Fruit fly (Drosophila melanogaster) whole organism, embryonic: ENCODE data around the gene iav.

Experiments
- Antp ChIP-seq: fragments of 200-800 bp; sonication (Bioruptor generic); optimal IDR thresholded peaks from 3 replicates; lab custom pipeline; 2016; ENCODE audit warnings: missing biosample characterization, missing genetic modification characterization
- BEAF-32 ChIP-seq: fragments of 200-800 bp; sonication (Bioruptor generic); optimal IDR thresholded peaks from 3 replicates; lab custom pipeline; 2017; ENCODE audit warnings: missing biosample characterization, missing genetic modification characterization, mild to moderate bottlenecking, moderate library complexity, missing genetic modification reagents
- Bteb2 ChIP-seq: fragments of 200-800 bp; sonication (Bioruptor generic); optimal IDR thresholded peaks from 2 replicates; lab custom pipeline; 2016; ENCODE audit warnings: missing biosample characterization, missing genetic modification characterization
- CG10209 ChIP-seq: fragments of 200-800 bp; sonication (Bioruptor generic); optimal IDR thresholded peaks from 3 replicates; lab custom pipeline; 2017; ENCODE audit warnings: missing biosample characterization, mild to moderate bottlenecking, missing genetic modification characterization, missing genetic modification reagents
- CG10462 ChIP-seq: fragments of 200-800 bp; sonication (Bioruptor generic); optimal IDR thresholded peaks from 2 replicates; lab custom pipeline; 2016; ENCODE audit warnings: missing biosample characterization, missing genetic modification characterization
- CG11247 ChIP-seq: fragments of 200-800 bp; sonication (Bioruptor generic); IDR thresholded peaks from 2 replicates; pipeline ENCODE4 v1.3.6; 2022; ENCODE audit warnings: missing biosample characterization, missing genetic modification characterization
- CG12391 ChIP-seq: fragments of 200-800 bp; sonication (Bioruptor generic); optimal IDR thresholded peaks from 3 replicates; lab custom pipeline; 2018; ENCODE audit warnings: missing biosample characterization, mild to moderate bottlenecking, missing genetic modification characterization, moderate library complexity
- CG15514 ChIP-seq: fragments of 200-800 bp; sonication (Bioruptor generic); optimal IDR thresholded peaks from 3 replicates; lab custom pipeline; 2017; ENCODE audit warnings: missing biosample characterization, missing genetic modification characterization, mild to moderate bottlenecking, moderate library complexity, missing genetic modification reagents
- CG16863 ChIP-seq: fragments of 200-800 bp; sonication (Bioruptor generic); optimal IDR thresholded peaks from 3 replicates; lab custom pipeline; 2016; ENCODE audit warnings: missing biosample characterization, missing genetic modification characterization
- CG17568 ChIP-seq: fragments of 200-800 bp; sonication (Bioruptor generic); optimal IDR thresholded peaks from 2 replicates; lab custom pipeline; 2018; ENCODE audit warnings: missing biosample characterization, mild to moderate bottlenecking, missing genetic modification characterization, moderate library complexity
- CG17802 ChIP-seq: fragments of 200-800 bp; sonication (Bioruptor generic); optimal IDR thresholded peaks from 2 replicates; lab custom pipeline; 2018; ENCODE audit warnings: missing biosample characterization, mild to moderate bottlenecking, missing genetic modification characterization, moderate library complexity
- CG18599 ChIP-seq: fragments of 200-800 bp; sonication (Bioruptor generic); optimal IDR thresholded peaks from 3 replicates; lab custom pipeline; 2017; ENCODE audit warnings: missing biosample characterization, missing genetic modification characterization, mild to moderate bottlenecking, moderate library complexity, missing genetic modification reagents
- CG2199 ChIP-seq: fragments of 200-800 bp; sonication (Bioruptor generic); IDR thresholded peaks from 3 replicates; pipeline ENCODE4 v1.3.6; 2022; ENCODE audit warnings: missing biosample characterization, missing genetic modification characterization
- CG32532 ChIP-seq: fragments of 200-800 bp; sonication (Bioruptor generic); IDR thresholded peaks from 2 replicates; pipeline ENCODE4 v1.3.6; 2022; ENCODE audit warnings: missing biosample characterization, missing genetic modification characterization
- CG4707 ChIP-seq: fragments of 200-800 bp; sonication (Bioruptor generic); optimal IDR thresholded peaks from 2 replicates; lab custom pipeline; 2018; ENCODE audit warnings: missing biosample characterization, mild to moderate bottlenecking, missing genetic modification characterization, moderate library complexity
- CG6654 ChIP-seq: fragments of 200-800 bp; sonication (Bioruptor generic); optimal IDR thresholded peaks from 2 replicates; lab custom pipeline; 2017; ENCODE audit warnings: missing biosample characterization, mild to moderate bottlenecking, missing genetic modification characterization
- CG6854 ChIP-seq: fragments of 200-800 bp; sonication (Bioruptor generic); optimal IDR thresholded peaks from 3 replicates; lab custom pipeline; 2017; ENCODE audit warnings: missing biosample characterization, mild to moderate bottlenecking, missing genetic modification characterization
- CG7928 ChIP-seq: fragments of 200-800 bp; sonication (Bioruptor generic); optimal IDR thresholded peaks from 2 replicates; lab custom pipeline; 2017; ENCODE audit warnings: missing biosample characterization, mild to moderate bottlenecking, missing genetic modification characterization
- CG8944 ChIP-seq: fragments of 200-800 bp; sonication (Bioruptor generic); optimal IDR thresholded peaks from 3 replicates; lab custom pipeline; 2016; ENCODE audit warnings: missing biosample characterization, missing genetic modification characterization
- Dbx ChIP-seq: fragments of 200-800 bp; sonication (Bioruptor generic); IDR thresholded peaks from 3 replicates; pipeline ENCODE4 v1.3.6; 2022; ENCODE audit warnings: missing biosample characterization, missing genetic modification characterization
- E2f2 ChIP-seq: fragments of 200-800 bp; sonication (Bioruptor generic); IDR thresholded peaks from 2 replicates; pipeline ENCODE4 v1.3.6; 2022; ENCODE audit warnings: missing biosample characterization, missing genetic modification characterization
- Eip74EF ChIP-seq, 2 experiments: fragments of 200-800 bp in 1 of 2; fragments of >200 bp in 1 of 2; sonication (Bioruptor generic) in 1 of 2; optimal IDR thresholded peaks; 2 replicates each; lab custom pipeline; 2017 to 2019; ENCODE audit warnings: missing biosample characterization in 2 of 2, missing genetic modification characterization in 2 of 2, mild to moderate bottlenecking in 1 of 2, moderate library complexity in 1 of 2
- Elba2 ChIP-seq: fragments of 200-800 bp; sonication (Bioruptor generic); optimal IDR thresholded peaks from 3 replicates; lab custom pipeline; 2016; ENCODE audit warnings: missing biosample characterization, missing genetic modification characterization
- HLH4C ChIP-seq: fragments of 200-800 bp; sonication (Bioruptor generic); IDR thresholded peaks from 3 replicates; pipeline ENCODE4 v1.3.6; 2022; ENCODE audit warnings: missing biosample characterization, missing genetic modification characterization; ENCODE audit not compliant: partially characterized antibody
- MESR4 ChIP-seq: fragments of 200-800 bp; sonication (Bioruptor generic); optimal IDR thresholded peaks from 2 replicates; lab custom pipeline; 2018; ENCODE audit warnings: missing biosample characterization, mild to moderate bottlenecking, missing genetic modification characterization, moderate library complexity
- Mes4 ChIP-seq: fragments of 200-800 bp; sonication (Bioruptor generic); optimal IDR thresholded peaks from 2 replicates; lab custom pipeline; 2016; ENCODE audit warnings: missing biosample characterization, missing genetic modification characterization
- Nf-YA ChIP-seq: fragments of 200-800 bp; sonication (Bioruptor generic); IDR thresholded peaks from 2 replicates; pipeline ENCODE4 v1.3.6; 2022; ENCODE audit warnings: missing biosample characterization, missing genetic modification characterization
- Nf-YC ChIP-seq: fragments of 200-800 bp; optimal IDR thresholded peaks from 3 replicates; lab custom pipeline; 2019; ENCODE audit warnings: missing biosample characterization, mild to moderate bottlenecking, missing genetic modification characterization, moderate library complexity
- Opbp ChIP-seq: fragments of 200-800 bp; sonication (Bioruptor generic); IDR thresholded peaks from 3 replicates; pipeline ENCODE4 v1.3.6; 2022; ENCODE audit warnings: missing biosample characterization, missing genetic modification characterization; ENCODE audit not compliant: partially characterized antibody
- Side ChIP-seq: fragments of 200-800 bp; sonication (Bioruptor generic); optimal IDR thresholded peaks from 2 replicates; lab custom pipeline; 2016; ENCODE audit warnings: missing biosample characterization, missing genetic modification characterization
- Sin3A ChIP-seq: fragments of >200 bp; optimal IDR thresholded peaks from 2 replicates; lab custom pipeline; 2018
- bab2 ChIP-seq: fragments of 200-800 bp; sonication (Bioruptor generic); optimal IDR thresholded peaks from 2 replicates; lab custom pipeline; 2016; ENCODE audit warnings: missing biosample characterization, missing genetic modification characterization
- br ChIP-seq: fragments of >200 bp; optimal IDR thresholded peaks from 2 replicates; lab custom pipeline; 2017
- corto ChIP-seq: fragments of 200-800 bp; sonication (Bioruptor generic); optimal IDR thresholded peaks from 2 replicates; lab custom pipeline; 2016; ENCODE audit warnings: missing biosample characterization, mild to moderate bottlenecking, missing genetic modification characterization, moderate library complexity
- fu2 ChIP-seq: fragments of 200-800 bp; sonication (Bioruptor generic); optimal IDR thresholded peaks from 2 replicates; lab custom pipeline; 2016; ENCODE audit warnings: missing biosample characterization, missing genetic modification characterization
- gcm ChIP-seq: fragments of 200-800 bp; sonication (Bioruptor generic); optimal IDR thresholded peaks from 2 replicates; lab custom pipeline; 2019; ENCODE audit warnings: missing biosample characterization, mild to moderate bottlenecking, missing genetic modification characterization, moderate library complexity
- gro ChIP-seq: fragments of 200-800 bp; sonication (Bioruptor generic); optimal IDR thresholded peaks from 2 replicates; lab custom pipeline; 2016; ENCODE audit warnings: missing biosample characterization, missing genetic modification characterization
- gt ChIP-seq: fragments of 200-800 bp; sonication (Bioruptor generic); IDR thresholded peaks from 2 replicates; pipeline ENCODE4 v1.3.6; 2022; ENCODE audit warnings: missing biosample characterization, missing genetic modification characterization
- lab ChIP-seq: fragments of 200-800 bp; sonication (Bioruptor generic); optimal IDR thresholded peaks from 3 replicates; lab custom pipeline; 2017; ENCODE audit warnings: missing biosample characterization, missing genetic modification characterization, mild to moderate bottlenecking, moderate library complexity, missing genetic modification reagents
- lov ChIP-seq, 2 experiments: fragments of 200-800 bp in 1 of 2; fragments of >200 bp in 1 of 2; sonication (Bioruptor generic) in 1 of 2; IDR thresholded peaks in 1 of 2; optimal IDR thresholded peaks in 1 of 2; 2 replicates in 1 of 2; 3 replicates in 1 of 2; pipeline versions ENCODE4 v1.3.6 to Lab custom; 2017 to 2022; ENCODE audit warnings: missing biosample characterization in 1 of 2, missing genetic modification characterization in 1 of 2
- nerfin-2 ChIP-seq: fragments of 200-800 bp; sonication (Bioruptor generic); IDR thresholded peaks from 2 replicates; pipeline ENCODE4 v1.3.6; 2022; ENCODE audit warnings: missing biosample characterization, missing genetic modification characterization; ENCODE audit not compliant: partially characterized antibody
- pfk ChIP-seq: fragments of 200-800 bp; sonication (Bioruptor generic); optimal IDR thresholded peaks from 2 replicates; lab custom pipeline; 2018; ENCODE audit warnings: missing biosample characterization, mild to moderate bottlenecking, missing genetic modification characterization, moderate library complexity
- prd ChIP-seq, 3 experiments: fragments of >200 bp in 2 of 3; fragments of 200-800 bp in 1 of 3; sonication (Bioruptor generic) in 1 of 3; optimal IDR thresholded peaks in 2 of 3; IDR thresholded peaks in 1 of 3; 2 replicates in 2 of 3; 3 replicates in 1 of 3; pipeline versions ENCODE4 v1.3.6 to Lab custom; 2017 to 2022; ENCODE audit warnings: missing biosample characterization in 1 of 3, missing genetic modification characterization in 1 of 3
- scrt ChIP-seq: fragments of 200-800 bp; sonication (Bioruptor generic); optimal IDR thresholded peaks from 2 replicates; lab custom pipeline; 2018; ENCODE audit warnings: missing biosample characterization, mild to moderate bottlenecking, missing genetic modification characterization, moderate library complexity
- tna ChIP-seq: fragments of 200-800 bp; sonication (Bioruptor generic); IDR thresholded peaks from 2 replicates; pipeline ENCODE4 v1.3.6; 2022; ENCODE audit warnings: missing biosample characterization, missing genetic modification characterization; ENCODE audit not compliant: partially characterized antibody
- tup ChIP-seq: fragments of 200-800 bp; sonication (Bioruptor generic); optimal IDR thresholded peaks from 2 replicates; lab custom pipeline; 2016; ENCODE audit warnings: missing biosample characterization, mild to moderate bottlenecking, missing genetic modification characterization, moderate library complexity
- vvl ChIP-seq: fragments of 200-800 bp; sonication (Bioruptor generic); IDR thresholded peaks from 2 replicates; pipeline ENCODE4 v1.3.6; 2022; ENCODE audit warnings: missing biosample characterization, missing genetic modification characterization
- wdn ChIP-seq: fragments of 200-800 bp; sonication (Bioruptor generic); IDR thresholded peaks from 2 replicates; pipeline ENCODE4 v1.3.6; 2022; ENCODE audit warnings: missing biosample characterization, missing genetic modification characterization
- wek ChIP-seq: fragments of 200-800 bp; sonication (Bioruptor generic); optimal IDR thresholded peaks from 3 replicates; lab custom pipeline; 2018; ENCODE audit warnings: missing biosample characterization, mild to moderate bottlenecking, missing genetic modification characterization, moderate library complexity
- zen ChIP-seq: fragments of 200-800 bp; sonication (Bioruptor generic); optimal IDR thresholded peaks from 3 replicates; lab custom pipeline; 2018; ENCODE audit warnings: missing biosample characterization, mild to moderate bottlenecking, missing genetic modification characterization, moderate library complexity

iav gene

dm6 chrX:6791531-6791930, 22.2 kb upstream of the iav start (continued):
- TF ChIP-seq CG17568 (GFP tag; lab: Kevin White, UChicago) (no peak), vvl (GFP tag; lab: Robert Waterston, UW) (peak; percentile 58), CG7928 (GFP tag; lab: Kevin White, UChicago) (no peak), gt (GFP tag; lab: Robert Waterston, UW) (no peak), CG2199 (GFP tag; lab: Robert Waterston, UW) (no peak), Dbx (GFP tag; lab: Robert Waterston, UW) (no peak), zen (tag; lab: Kevin White, UChicago) (no peak), pfk (GFP tag; lab: Kevin White, UChicago) (no peak), Sin3A (lab: Kevin White, UChicago) (no peak), Eip74EF (GFP tag; optimal IDR thresholded peaks at IDR 0.05; lab: Kevin White, UChicago) (no peak), HLH4C (GFP tag; lab: Robert Waterston, UW) (0 out of 3 replicates have a peak, but pooled peaks have one; percentile 19), MESR4 (no peak), wek (GFP tag; lab: Kevin White, UChicago) (no peak), lov (optimal IDR thresholded peaks at IDR 0.05; lab: Kevin White, UChicago) (no peak), lov (GFP tag; IDR thresholded peaks at IDR 0.05; lab: Robert Waterston, UW) (no peak), Nf-YA (GFP tag; lab: Robert Waterston, UW) (0 out of 2 replicates have a peak, but pooled peaks have one; percentile 17), gcm (GFP tag; lab: Kevin White, UChicago) (no peak), Elba2 (no peak), CG10209 (GFP tag; lab: Kevin White, UChicago) (peak; percentile 32), tup (GFP tag; lab: Kevin White, UChicago) (no peak), Side (GFP tag; lab: Kevin White, UChicago) (no peak), E2f2 (GFP tag; lab: Robert Waterston, UW) (peak; percentile 20; the same call in 1 of the 2 replicates), br (lab: Kevin White, UChicago) (no peak), Antp (no peak), CG16863 (GFP tag; lab: Kevin White, UChicago) (no peak), CG32532 (peak; percentile 54; the same call in 1 of the 2 replicates), prd (optimal IDR thresholded peaks at IDR 0.05; lab: Kevin White, UChicago) (no peak), prd (GFP tag; IDR thresholded peaks at IDR 0.05; lab: Robert Waterston, UW) (peak; percentile 35; the same call in 1 of the 3 replicates), CG6854 (GFP tag; lab: Kevin White, UChicago) (no peak), scrt (GFP tag; lab: Kevin White, UChicago) (no peak), CG18599 (GFP tag; lab: Kevin White, UChicago) (no peak), nerfin-2 (GFP tag; lab: Robert Waterston, UW) (no peak), CG10462 (GFP tag; lab: Kevin White, UChicago) (no peak), Bteb2 (GFP tag; lab: Kevin White, UChicago) (no peak), CG17802 (no peak), Opbp (GFP tag; lab: Robert Waterston, UW) (no peak), CG15514 (GFP tag; lab: Kevin White, UChicago) (no peak), Nf-YC (no peak), lab (GFP tag; lab: Kevin White, UChicago) (no peak), CG6654 (GFP tag; lab: Kevin White, UChicago) (no peak), gro (GFP tag; lab: Kevin White, UChicago) (no peak), bab2 (no peak), CG12391 (tag; lab: Kevin White, UChicago) (no peak), BEAF-32 (GFP tag; lab: Kevin White, UChicago) (no peak), CG8944 (GFP tag; lab: Kevin White, UChicago) (no peak), fu2 (GFP tag; lab: Kevin White, UChicago) (no peak), CG4707 (GFP tag; lab: Kevin White, UChicago) (no peak), CG11247 (GFP tag; lab: Robert Waterston, UW) (no peak), Mes4 (GFP tag; lab: Kevin White, UChicago) (no peak), tna (GFP tag; lab: Robert Waterston, UW) (no peak), corto (no peak), wdn (no peak)
